Fruit fly (Drosophila melanogaster): ENCODE data around the gene DopEcR.
A peak's percentile ranks its signal among the peaks of the same experiment; 100 is the strongest.

DopEcR gene

dm6 chr3L:4359688-4360375, 20.4 kb downstream of the DopEcR start:
- no peak for TF ChIP-seq CG6163 (GFP tag; IDR thresholded peaks at IDR 0.05)
- no peak for TF ChIP-seq acj6 (GFP tag; optimal IDR thresholded peaks at IDR 0.05)
- no peak for TF ChIP-seq Gug (GFP tag; IDR thresholded peaks at IDR 0.05)
- TF ChIP-seq lz (GFP tag; optimal IDR thresholded peaks at IDR 0.05): no peak
- TF ChIP-seq CG1621 (tag; optimal IDR thresholded peaks at IDR 0.05): no peak

dm6 chr3L:4357705-4358131, 22.5 kb downstream of the DopEcR start:
- TF ChIP-seq Eip78C (GFP tag) (peak; percentile 50), Hr4 (GFP tag; optimal IDR thresholded peaks at IDR 0.05) (no peak), vri (GFP tag; optimal IDR thresholded peaks at IDR 0.05) (peak; percentile 37), fkh (GFP tag; optimal IDR thresholded peaks at IDR 0.05) (peak; percentile 51), Sox14 (GFP tag; optimal IDR thresholded peaks at IDR 0.05) (no peak)

dm6 chr3L:4356986-4357385, 23.2 kb downstream of the DopEcR start:
- TF ChIP-seq CG3032 (tag; optimal IDR thresholded peaks at IDR 0.05): no peak
- TF ChIP-seq CG3919 (GFP tag; optimal IDR thresholded peaks at IDR 0.05): no peak
- TF ChIP-seq Eip78C (GFP tag): no peak
- TF ChIP-seq Eip93F (GFP tag; optimal IDR thresholded peaks at IDR 0.05): no peak
- no peak for TF ChIP-seq CG11294 (GFP tag; IDR thresholded peaks at IDR 0.05)
- no peak for TF ChIP-seq dsx (GFP tag; optimal IDR thresholded peaks at IDR 0.05; ENCODE audit: poor library complexity, severe bottlenecking)
- TF ChIP-seq CG31627 (GFP tag; optimal IDR thresholded peaks at IDR 0.05): no peak
- TF ChIP-seq CG6854 (GFP tag; optimal IDR thresholded peaks at IDR 0.05): no peak
- TF ChIP-seq svp (GFP tag): no peak
- no peak for TF ChIP-seq Blimp-1 (GFP tag; optimal IDR thresholded peaks at IDR 0.05)

- TF ChIP-seq pdm3 (GFP tag; optimal IDR thresholded peaks at IDR 0.05) (no peak), Eip78C (GFP tag) (peak; percentile 21), fkh (GFP tag; optimal IDR thresholded peaks at IDR 0.05) (peak; percentile 90), svp (GFP tag) (peak; percentile 56), CG16779 (tag; optimal IDR thresholded peaks at IDR 0.05) (no peak)
Observed at dm6 chr3L:4354898-4355627, 25.1 kb downstream of the DopEcR start.

dm6 chr3L:4353657-4354075, 26.5 kb downstream of the DopEcR start:
- TF ChIP-seq CG11902 (GFP tag; optimal IDR thresholded peaks at IDR 0.05) (no peak), CG9139 (GFP tag; optimal IDR thresholded peaks at IDR 0.05) (no peak), CG15336 (GFP tag; IDR thresholded peaks at IDR 0.05) (no peak), Sox14 (GFP tag; optimal IDR thresholded peaks at IDR 0.05) (peak; percentile 1), CG8119 (GFP tag; IDR thresholded peaks at IDR 0.05) (no peak), CG6163 (GFP tag; IDR thresholded peaks at IDR 0.05) (no peak; the same call in 2 of the 3 replicates), CG32006 (GFP tag; optimal IDR thresholded peaks at IDR 0.05) (peak; percentile 49), fkh (GFP tag; optimal IDR thresholded peaks at IDR 0.05) (peak; percentile 73), eg (GFP tag; IDR thresholded peaks at IDR 0.05) (no peak), CG10669 (GFP tag; optimal IDR thresholded peaks at IDR 0.05) (peak; percentile 14), CG7368 (GFP tag; optimal IDR thresholded peaks at IDR 0.05) (no peak), Hr38 (GFP tag; optimal IDR thresholded peaks at IDR 0.05) (no peak), CG16779 (tag; optimal IDR thresholded peaks at IDR 0.05) (no peak), dsx (GFP tag; optimal IDR thresholded peaks at IDR 0.05; ENCODE audit: poor library complexity, severe bottlenecking) (peak; percentile 8), svp (GFP tag) (peak; percentile 65), CG3919 (GFP tag; optimal IDR thresholded peaks at IDR 0.05) (peak; percentile 27), Met (GFP tag; optimal IDR thresholded peaks at IDR 0.05) (peak; percentile 44), achi (GFP tag; optimal IDR thresholded peaks at IDR 0.05) (peak; percentile 31), CG11762 (GFP tag; optimal IDR thresholded peaks at IDR 0.05; ENCODE audit: insufficient read depth) (no peak), Hr39 (GFP tag; optimal IDR thresholded peaks at IDR 0.05) (peak; percentile 10), spab (GFP tag; optimal IDR thresholded peaks at IDR 0.05) (peak; percentile 28), fd59A (GFP tag; optimal IDR thresholded peaks at IDR 0.05) (peak; percentile 4), Smox (GFP tag; optimal IDR thresholded peaks at IDR 0.05) (peak; percentile 7), cyc (GFP tag; optimal IDR thresholded peaks at IDR 0.05) (no peak), Eip75B (GFP tag; optimal IDR thresholded peaks at IDR 0.05) (peak; percentile 4), Sox15 (GFP tag; optimal IDR thresholded peaks at IDR 0.05) (no peak), CG4318 (GFP tag; optimal IDR thresholded peaks at IDR 0.05) (peak; percentile 14)

Data from whole organism, prepupa.